Worm (Caenorhabditis elegans) whole organism, mixed stage, embryonic: Measurements from ENCODE around the gene blos-4.

Source experiments
- blmp-1 ChIP-seq: fragments of 150-350 bp; optimal IDR thresholded peaks from 2 replicates; lab custom pipeline; 2014; ENCODE audit warnings: missing biosample characterization, missing genetic modification characterization
- ceh-83 ChIP-seq: fragments of 200-800 bp; sonication (Bioruptor generic); optimal IDR thresholded peaks from 2 replicates; lab custom pipeline; 2018; ENCODE audit warnings: mild to moderate bottlenecking, missing genetic modification characterization, missing compliant biosample characterization
- drap-1 ChIP-seq: fragments of 200-800 bp; sonication (Bioruptor generic); optimal IDR thresholded peaks from 3 replicates; lab custom pipeline; 2018; ENCODE audit warnings: mild to moderate bottlenecking, missing genetic modification characterization, missing compliant biosample characterization
- elt-3 ChIP-seq: fragments of 150-350 bp; optimal IDR thresholded peaks from 2 replicates; lab custom pipeline; 2014; ENCODE audit warnings: missing biosample characterization, missing genetic modification characterization
- hlh-1 ChIP-seq: fragments of 150-350 bp; optimal IDR thresholded peaks from 2 replicates; lab custom pipeline; 2014; ENCODE audit warnings: missing biosample characterization, missing genetic modification reagents, missing genetic modification characterization
- lin-13 ChIP-seq: fragments of 150-350 bp; optimal IDR thresholded peaks from 2 replicates; lab custom pipeline; 2014; ENCODE audit warnings: missing biosample characterization, missing genetic modification characterization
- lsy-2 ChIP-seq: fragments of 150-350 bp; optimal IDR thresholded peaks from 2 replicates; lab custom pipeline; 2014; ENCODE audit warnings: missing biosample characterization, missing genetic modification characterization
- mls-2 ChIP-seq: sonication (generic microtip); optimal IDR thresholded peaks from 2 replicates; lab custom pipeline; 2016; ENCODE audit warnings: mild to moderate bottlenecking, missing genetic modification characterization, moderate library complexity, missing compliant biosample characterization
- nhr-12 ChIP-seq: fragments of 150-350 bp; optimal IDR thresholded peaks from 2 replicates; lab custom pipeline; 2014; ENCODE audit warnings: missing biosample characterization, missing genetic modification characterization
- nhr-28 ChIP-seq: fragments of 150-350 bp; optimal IDR thresholded peaks from 2 replicates; lab custom pipeline; 2014; ENCODE audit warnings: missing biosample characterization, missing genetic modification characterization
- nhr-76 ChIP-seq: sonication (generic microtip); optimal IDR thresholded peaks from 2 replicates; lab custom pipeline; 2017; ENCODE audit warnings: missing biosample characterization, missing genetic modification characterization
- unc-39 ChIP-seq: fragments of 150-350 bp; optimal IDR thresholded peaks from 2 replicates; lab custom pipeline; 2014; ENCODE audit warnings: missing biosample characterization, missing genetic modification characterization
- unc-62 ChIP-seq: fragments of 150-350 bp; optimal IDR thresholded peaks from 2 replicates; lab custom pipeline; 2014; ENCODE audit warnings: missing biosample characterization, missing genetic modification reagents, missing genetic modification characterization
- ztf-11 ChIP-seq: fragments of 150-350 bp; optimal IDR thresholded peaks from 2 replicates; lab custom pipeline; 2014; ENCODE audit warnings: missing biosample characterization, missing genetic modification characterization

ce11 chrII:6208116-6208515 lies 36.9 kb upstream of the blos-4 start, which contains the start of gene daf-37:
- no peak for TF ChIP-seq blmp-1 (tag; lab: Kevin White, UChicago)
- no peak for TF ChIP-seq nhr-28 (tag; lab: Kevin White, UChicago)
- TF ChIP-seq ceh-83, result no peak
- no peak for TF ChIP-seq mls-2 (tag; lab: Kevin White, UChicago)
- no peak for TF ChIP-seq lsy-2
- TF ChIP-seq lin-13 (tag; lab: Kevin White, UChicago), result no peak
- no peak for TF ChIP-seq ztf-11 (tag; lab: Kevin White, UChicago)
- no peak for TF ChIP-seq unc-62
- no peak for TF ChIP-seq elt-3 (tag; lab: Kevin White, UChicago)
- TF ChIP-seq hlh-1 (tag; lab: Kevin White, UChicago), result no peak
- TF ChIP-seq nhr-12, result no peak
- no peak for TF ChIP-seq unc-39
- no peak for TF ChIP-seq nhr-76 (tag; lab: Kevin White, UChicago)
- no peak for TF ChIP-seq drap-1 (GFP tag; lab: Kevin White, UChicago)
